Worm (Caenorhabditis elegans) whole organism, young adult: Measurements from ENCODE around the gene dhs-13.

Experiments used
- D2030.7 ChIP-seq: fragments of 200-800 bp; sonication (Bioruptor generic); IDR thresholded peaks from 2 replicates; pipeline ENCODE4 v1.3.6; 2022; ENCODE audit warnings: missing genetic modification reagents, missing genetic modification characterization, missing compliant biosample characterization
- F23B12.7 ChIP-seq: sonication (generic microtip); optimal IDR thresholded peaks from 2 replicates; lab custom pipeline; 2017; ENCODE audit warnings: missing genetic modification characterization, mild to moderate bottlenecking, missing compliant biosample characterization, antibody characterized with exemption, moderate library complexity; ENCODE audit not compliant: insufficient read depth
- F52B5.7 ChIP-seq: sonication (generic microtip); optimal IDR thresholded peaks from 2 replicates; lab custom pipeline; 2016; ENCODE audit warnings: mild to moderate bottlenecking, missing genetic modification characterization, missing compliant biosample characterization
- K12H6.12 ChIP-seq: fragments of 200-800 bp; sonication (Bioruptor generic); optimal IDR thresholded peaks from 2 replicates; lab custom pipeline; 2018; ENCODE audit warnings: mild to moderate bottlenecking, missing genetic modification characterization, missing compliant biosample characterization
- Y53G8AR.9 ChIP-seq: fragments of 200-800 bp; sonication (Bioruptor generic); conservative IDR thresholded peaks from 2 replicates; pipeline ENCODE4 v1.3.6; 2022; ENCODE audit warnings: missing genetic modification reagents, missing genetic modification characterization, missing compliant biosample characterization
- ZK185.1 ChIP-seq: sonication (generic microtip); optimal IDR thresholded peaks from 2 replicates; lab custom pipeline; 2016; ENCODE audit warnings: mild to moderate bottlenecking, missing genetic modification characterization, missing compliant biosample characterization; ENCODE audit not compliant: poor library complexity, severe bottlenecking
- akir-1 ChIP-seq: fragments of 200-800 bp; sonication (Bioruptor generic); optimal IDR thresholded peaks from 2 replicates; lab custom pipeline; 2018; ENCODE audit warnings: mild to moderate bottlenecking, missing genetic modification characterization, moderate library complexity, missing compliant biosample characterization
- ceh-79 ChIP-seq: sonication (generic microtip); optimal IDR thresholded peaks from 2 replicates; lab custom pipeline; 2017; ENCODE audit warnings: mild to moderate bottlenecking, missing genetic modification characterization, missing compliant biosample characterization
- die-1 ChIP-seq: sonication (generic microtip); optimal IDR thresholded peaks from 2 replicates; lab custom pipeline; 2016; ENCODE audit warnings: missing genotype, mild to moderate bottlenecking, missing genetic modification characterization, missing compliant biosample characterization
- dpff-1 ChIP-seq: sonication (generic microtip); optimal IDR thresholded peaks from 2 replicates; lab custom pipeline; 2017; ENCODE audit warnings: mild to moderate bottlenecking, missing genetic modification characterization, missing compliant biosample characterization
- efl-1 ChIP-seq: fragments of 150-350 bp; optimal IDR thresholded peaks from 2 replicates; lab custom pipeline; 2014; ENCODE audit warnings: missing biosample characterization, missing genetic modification reagents, missing genetic modification characterization
- egl-44 ChIP-seq: fragments of 200-800 bp; sonication (Bioruptor generic); IDR thresholded peaks from 2 replicates; pipeline ENCODE4 v1.3.6; 2022; ENCODE audit warnings: missing genetic modification reagents, missing genetic modification characterization, missing compliant biosample characterization
- ets-4 ChIP-seq: fragments of 200-800 bp; sonication (Bioruptor generic); optimal IDR thresholded peaks from 2 replicates; lab custom pipeline; 2018; ENCODE audit warnings: mild to moderate bottlenecking, missing genetic modification characterization, missing compliant biosample characterization
- fkh-3 ChIP-seq: sonication (generic microtip); optimal IDR thresholded peaks from 2 replicates; lab custom pipeline; 2016; ENCODE audit warnings: mild to moderate bottlenecking, missing genetic modification characterization, missing compliant biosample characterization
- let-526 ChIP-seq: fragments of 200-800 bp; sonication (Bioruptor generic); IDR thresholded peaks from 2 replicates; pipeline ENCODE4 v1.3.6; 2022; ENCODE audit warnings: missing genetic modification reagents, missing genetic modification characterization, missing compliant biosample characterization
- lin-26 ChIP-seq: fragments of 200-800 bp; sonication (Bioruptor generic); IDR thresholded peaks from 2 replicates; pipeline ENCODE4 v1.3.6; 2022; ENCODE audit warnings: missing genetic modification reagents, missing genetic modification characterization, missing compliant biosample characterization
- lin-54 ChIP-seq: fragments of 200-800 bp; sonication (Bioruptor generic); optimal IDR thresholded peaks from 2 replicates; lab custom pipeline; 2018; ENCODE audit warnings: mild to moderate bottlenecking, missing genetic modification characterization, missing compliant biosample characterization
- lir-1 ChIP-seq: fragments of 200-800 bp; sonication (Bioruptor generic); conservative IDR thresholded peaks from 2 replicates; pipeline ENCODE4 v1.3.6; 2022; ENCODE audit warnings: missing genetic modification reagents, missing genetic modification characterization, missing compliant biosample characterization
- lsl-1 ChIP-seq: fragments of 200-800 bp; sonication (Bioruptor generic); optimal IDR thresholded peaks from 2 replicates; lab custom pipeline; 2018; ENCODE audit warnings: mild to moderate bottlenecking, missing genetic modification characterization, moderate library complexity, missing compliant biosample characterization
- madf-10 ChIP-seq: sonication (generic microtip); optimal IDR thresholded peaks from 2 replicates; lab custom pipeline; 2016; ENCODE audit warnings: mild to moderate bottlenecking, missing genetic modification characterization, missing compliant biosample characterization
- madf-3 ChIP-seq: fragments of 200-800 bp; sonication (Bioruptor generic); IDR thresholded peaks from 2 replicates; pipeline ENCODE4 v1.3.6; 2022; ENCODE audit warnings: missing genetic modification reagents, missing genetic modification characterization, missing compliant biosample characterization
- mcd-1 ChIP-seq: fragments of 200-800 bp; sonication (Bioruptor generic); IDR thresholded peaks from 2 replicates; pipeline ENCODE4 v1.3.6; 2022; ENCODE audit warnings: missing genetic modification reagents, missing genetic modification characterization, missing compliant biosample characterization
- mel-28 ChIP-seq: sonication (generic microtip); optimal IDR thresholded peaks from 2 replicates; lab custom pipeline; 2016; ENCODE audit warnings: borderline replicate concordance, mild to moderate bottlenecking, missing genetic modification characterization, missing compliant biosample characterization
- nfyb-1 ChIP-seq: fragments of 200-800 bp; sonication (Bioruptor generic); IDR thresholded peaks from 2 replicates; pipeline ENCODE4 v1.3.6; 2022; ENCODE audit warnings: missing genetic modification reagents, missing genetic modification characterization, missing compliant biosample characterization
- nhr-80 ChIP-seq: sonication (generic microtip); optimal IDR thresholded peaks from 2 replicates; lab custom pipeline; 2016; ENCODE audit warnings: missing genetic modification characterization, missing compliant biosample characterization
- nhr-90 ChIP-seq: sonication (generic microtip); optimal IDR thresholded peaks from 2 replicates; lab custom pipeline; 2016; ENCODE audit warnings: missing genotype, mild to moderate bottlenecking, missing genetic modification characterization, missing compliant biosample characterization
- pbrm-1 ChIP-seq: fragments of 200-800 bp; sonication (Bioruptor generic); IDR thresholded peaks from 2 replicates; pipeline ENCODE4 v1.3.6; 2022; ENCODE audit warnings: missing genetic modification reagents, missing genetic modification characterization, missing compliant biosample characterization
- snpc-1.1 ChIP-seq: sonication (generic microtip); optimal IDR thresholded peaks from 2 replicates; lab custom pipeline; 2017; ENCODE audit warnings: missing genetic modification characterization, mild to moderate bottlenecking, missing compliant biosample characterization, antibody characterized with exemption, moderate library complexity, missing genotype, missing genetic modification reagents; ENCODE audit not compliant: insufficient read depth
- snpc-4 ChIP-seq, 5 experiments: fragments of 150-350 bp in 1 of 5; sonication (generic microtip) in 4 of 5; optimal IDR thresholded peaks; 2 replicates each; lab custom pipeline; 2014 to 2018; ENCODE audit warnings: missing genetic modification characterization in 5 of 5, missing biosample characterization in 3 of 5, antibody characterized with exemption in 2 of 5, mild to moderate bottlenecking in 2 of 5, missing compliant biosample characterization in 2 of 5, missing genotype in 2 of 5, moderate library complexity in 2 of 5, missing genetic modification reagents in 1 of 5
- somi-1 ChIP-seq: fragments of 200-800 bp; sonication (Bioruptor generic); optimal IDR thresholded peaks from 2 replicates; lab custom pipeline; 2018; ENCODE audit warnings: mild to moderate bottlenecking, missing genetic modification characterization, missing compliant biosample characterization
- ztf-28 ChIP-seq: fragments of 200-800 bp; sonication (Bioruptor generic); IDR thresholded peaks from 2 replicates; pipeline ENCODE4 v1.3.6; 2022; ENCODE audit warnings: missing genetic modification reagents, missing genetic modification characterization, missing compliant biosample characterization
- ztf-6 ChIP-seq: fragments of 200-800 bp; sonication (Bioruptor generic); IDR thresholded peaks from 2 replicates; pipeline ENCODE4 v1.3.6; 2022; ENCODE audit warnings: missing genetic modification reagents, missing genetic modification characterization, missing compliant biosample characterization

The dhs-13 gene

DNA sequence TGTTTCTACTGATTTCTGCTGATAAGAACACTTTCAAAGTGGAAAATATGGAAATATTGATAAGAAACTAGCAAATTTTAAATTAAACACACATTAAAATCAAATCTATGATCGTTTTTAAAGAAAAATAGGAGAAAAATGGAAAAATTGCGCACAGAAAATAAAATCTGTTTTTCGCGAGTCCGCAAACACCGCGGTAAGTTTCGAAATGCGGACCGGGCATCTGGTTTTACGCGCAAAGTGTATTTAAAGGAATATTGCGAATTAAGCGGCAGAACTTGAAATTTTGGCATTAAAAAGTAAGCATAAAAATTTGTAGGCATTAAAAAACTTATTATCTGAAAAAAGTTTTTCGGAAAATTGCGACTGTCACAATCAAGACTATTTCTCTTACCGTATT lies 1.6 kb upstream of the dhs-13 start:
- TF ChIP-seq somi-1 (GFP tag; lab: Kevin White, UChicago), result no peak
- TF ChIP-seq K12H6.12 (tag; lab: Kevin White, UChicago), result no peak
- TF ChIP-seq nhr-80 (tag; lab: Kevin White, UChicago), result peak; percentile 12
- TF ChIP-seq ZK185.1 (tag; lab: Kevin White, UChicago), result no peak
- peak; percentile 77 for TF ChIP-seq lsl-1
- TF ChIP-seq D2030.7, result 0 out of 2 replicates have a peak, but pooled peaks have one; percentile 16
- TF ChIP-seq mcd-1 (GFP tag; lab: Robert Waterston, UW), result 0 out of 2 replicates have a peak, but pooled peaks have one; percentile 10
- TF ChIP-seq, all 124 proteins: peak for 4

DNA sequence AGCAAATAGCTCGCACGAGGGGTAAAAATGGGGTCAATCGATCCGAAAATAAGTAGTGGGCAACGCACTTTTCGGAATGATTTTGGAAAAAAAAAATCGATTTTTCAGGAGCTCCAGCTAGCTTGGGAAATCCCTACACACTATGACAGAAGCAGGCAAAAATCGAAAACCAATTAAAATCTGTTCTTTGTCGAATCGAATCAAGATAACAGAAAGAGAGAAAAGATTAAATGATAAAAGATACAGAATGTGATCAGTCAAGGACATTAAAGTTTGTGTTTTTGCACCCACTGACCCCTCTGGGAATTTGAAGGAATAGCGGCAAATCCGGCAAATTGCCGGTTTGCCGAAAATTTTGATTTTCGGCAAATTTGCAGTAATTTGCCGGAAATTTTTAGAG lies 4.1 kb downstream of the dhs-13 start:
- TF ChIP-seq lir-1 (GFP tag; lab: Robert Waterston, UW) (no peak), ceh-79 (tag; lab: Kevin White, UChicago) (no peak), dpff-1 (tag; lab: Kevin White, UChicago) (no peak)
- TF ChIP-seq, all 124 proteins: peak for 0

- TF ChIP-seq mel-28 (tag; lab: Kevin White, UChicago) (no peak), nhr-80 (tag; lab: Kevin White, UChicago) (peak; percentile 46), die-1 (tag; lab: Kevin White, UChicago) (no peak)
Measured at ce11 chrV:1760682-1761081, 10.9 kb downstream of the dhs-13 start, which contains the start of gene clec-205. TSS of gene clec-205 (plus strand) at chrV:1760893.

DNA sequence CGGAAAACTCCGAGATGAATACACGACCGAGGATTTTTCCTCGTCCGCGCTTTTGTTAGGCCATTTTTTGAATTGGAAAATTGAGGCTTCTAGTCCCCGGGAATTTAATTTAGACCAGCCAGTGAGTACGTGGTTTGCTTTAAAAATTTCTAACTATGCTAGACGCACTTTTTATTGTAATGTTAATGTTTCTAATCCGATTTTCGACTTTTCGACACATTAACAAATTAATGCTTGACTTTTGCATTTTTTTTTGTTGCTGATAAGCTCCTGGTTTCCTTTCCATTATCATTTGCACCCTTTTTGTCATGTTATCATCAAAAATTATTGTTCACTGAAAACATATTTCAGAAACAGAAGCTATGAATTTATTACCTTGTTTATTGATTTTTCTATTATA lies 14.7 kb downstream of the dhs-13 start, which contains the start of gene clec-204:
Gene clec-204, plus strand, starts transcription at position 301 of the 400 bp plus-strand sequence.
- TF ChIP-seq pbrm-1 (no peak), nhr-80 (tag; lab: Kevin White, UChicago) (peak; percentile 0), lin-26 (GFP tag; lab: Robert Waterston, UW) (no peak)

ce11 chrV:1756099-1756498 lies 15.4 kb downstream of the dhs-13 start:
- peak; percentile 32 for TF ChIP-seq nhr-80 (tag; lab: Kevin White, UChicago)
- TF ChIP-seq snpc-4 (GFP tag; optimal IDR thresholded peaks at IDR 0.05; lab: Kevin White, UChicago), result no peak
- TF ChIP-seq snpc-4 (tag; optimal IDR thresholded peaks at IDR 0.05; lab: Kevin White, UChicago), result no peak
- TF ChIP-seq madf-3 (GFP tag; lab: Robert Waterston, UW), result no peak
- TF ChIP-seq D2030.7, result no peak
- no peak for TF ChIP-seq F23B12.7 (tag; lab: Kevin White, UChicago)
- TF ChIP-seq egl-44 (GFP tag; lab: Robert Waterston, UW), result no peak

DNA sequence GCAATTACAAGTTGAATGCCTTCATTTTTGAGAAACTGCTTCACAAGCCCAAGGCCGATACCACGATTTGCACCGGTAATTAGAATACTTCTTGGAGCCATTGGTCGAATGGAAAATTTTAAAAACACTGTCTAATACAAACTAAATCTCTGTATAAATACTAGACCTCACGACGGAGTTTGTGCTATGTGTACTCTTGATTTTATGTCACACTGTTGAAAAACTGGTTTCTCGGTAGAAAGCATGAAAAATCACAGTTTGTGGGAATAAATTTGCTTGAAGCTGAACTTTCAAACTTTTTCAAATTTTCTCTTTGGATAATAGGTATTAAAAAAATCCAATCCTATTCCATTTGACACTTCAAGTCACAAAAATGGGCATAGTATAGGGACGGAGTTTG lies 15.9 kb downstream of the dhs-13 start, which contains the start of gene ZK697.14:
Gene ZK697.14, minus strand, starts transcription at position 101 of the 400 bp plus-strand sequence.
- TF ChIP-seq madf-10 (tag; lab: Kevin White, UChicago) (no peak), let-526 (no peak), lin-54 (GFP tag; lab: Kevin White, UChicago) (no peak), fkh-3 (tag; lab: Kevin White, UChicago) (no peak), akir-1 (GFP tag; lab: Kevin White, UChicago) (no peak)

DNA sequence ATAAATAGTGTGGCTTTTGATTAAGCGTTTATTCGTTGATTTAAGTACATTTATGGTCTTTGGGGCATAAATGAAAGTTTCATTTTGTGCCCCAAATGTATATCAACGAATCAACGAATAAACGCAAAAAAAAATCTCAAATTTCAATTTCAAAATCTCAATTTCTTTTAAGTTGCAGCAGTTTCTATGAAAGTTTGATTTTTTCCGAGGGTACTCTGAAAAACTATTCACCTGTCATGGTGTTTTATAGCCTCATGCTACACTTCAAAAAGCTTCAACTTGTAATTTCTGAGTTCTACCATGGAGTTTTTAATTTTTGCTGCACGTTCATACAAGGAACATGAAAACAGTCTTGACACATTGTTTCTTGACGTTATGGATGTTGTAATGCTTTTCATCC lies 19.0 kb downstream of the dhs-13 start, which contains the start of gene ZK697.1:
Gene ZK697.1, plus strand, starts transcription at position 301 of the 400 bp plus-strand sequence.
- TF ChIP-seq nfyb-1 (GFP tag; lab: Robert Waterston, UW) (no peak), snpc-1.1 (no peak), ztf-6 (GFP tag; lab: Robert Waterston, UW) (no peak), F52B5.7 (no peak), ztf-28 (GFP tag; lab: Robert Waterston, UW) (no peak), ets-4 (GFP tag; lab: Kevin White, UChicago) (no peak), pbrm-1 (no peak), efl-1 (no peak), nhr-90 (no peak), Y53G8AR.9 (GFP tag; lab: Robert Waterston, UW) (no peak)
